Fruit fly (Drosophila melanogaster) whole organism: Measurements from ENCODE around the gene CG43731.

Source experiments
- CG8478 ChIP-seq: fragments of >200 bp; optimal IDR thresholded peaks from 2 replicates; lab custom pipeline; 2018; ENCODE audit warnings: inconsistent platforms
- Dll ChIP-seq: fragments of >200 bp; optimal IDR thresholded peaks from 2 replicates; lab custom pipeline; 2017
- EcR ChIP-seq, 2 experiments: fragments of >200 bp; optimal IDR thresholded peaks; 2 replicates each; lab custom pipeline; 2017; ENCODE audit warnings: missing biosample characterization in 2 of 2, missing genetic modification characterization in 2 of 2, missing genetic modification reagents in 2 of 2
- pan ChIP-seq: fragments of >200 bp; optimal IDR thresholded peaks from 2 replicates; lab custom pipeline; 2017

DNA sequence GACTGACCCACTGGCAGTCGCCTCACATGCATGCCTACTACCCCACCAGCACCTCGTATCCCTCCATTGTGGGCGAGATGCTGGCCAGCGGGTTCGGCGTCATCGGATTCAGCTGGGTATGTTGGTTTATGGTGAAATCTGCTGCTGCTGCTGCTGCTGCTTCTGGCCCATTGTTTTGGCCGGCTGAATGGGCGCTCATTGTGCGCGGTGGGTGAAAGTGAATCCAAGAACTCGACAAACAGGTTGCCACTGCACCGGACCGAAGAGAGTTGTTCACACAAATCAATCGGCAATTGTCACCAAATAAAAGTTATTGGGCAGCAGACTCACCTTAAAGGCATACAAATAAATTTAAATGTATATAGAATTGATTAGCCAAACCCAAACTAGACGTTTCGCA is 10.4 kb downstream of the CG43731 start:
- TF ChIP-seq CG8478 (lab: Kevin White, UChicago) (no peak), EcR (GFP tag; optimal IDR thresholded peaks at IDR 0.05; lab: Kevin White, UChicago) (no peak), Dll (no peak), pan (lab: Kevin White, UChicago) (no peak)
